Worm (Caenorhabditis elegans) whole organism, L3 larva: ENCODE measurements around the gene srbc-7.

Experiments used
- R02D3.7 ChIP-seq: fragments of 150-350 bp; optimal IDR thresholded peaks from 2 replicates; lab custom pipeline; 2014; ENCODE audit warnings: missing biosample characterization, missing genetic modification characterization
- ceh-82 ChIP-seq: fragments of 150-350 bp; optimal IDR thresholded peaks from 2 replicates; lab custom pipeline; 2014; ENCODE audit warnings: missing biosample characterization, missing genetic modification characterization
- ceh-9 ChIP-seq: sonication (generic microtip); optimal IDR thresholded peaks from 2 replicates; lab custom pipeline; 2018; ENCODE audit warnings: missing biosample characterization, missing genetic modification characterization
- eor-1 ChIP-seq, 2 experiments: fragments of 150-350 bp; optimal IDR thresholded peaks; 2 replicates each; lab custom pipeline; 2014 to 2018; ENCODE audit warnings: missing biosample characterization in 2 of 2, missing genetic modification characterization in 2 of 2
- fkh-10 ChIP-seq: sonication (generic microtip); optimal IDR thresholded peaks from 2 replicates; lab custom pipeline; 2017; ENCODE audit warnings: missing biosample characterization, missing genetic modification reagents, missing genetic modification characterization
- fos-1 ChIP-seq: fragments of 150-350 bp; optimal IDR thresholded peaks from 2 replicates; lab custom pipeline; 2014; ENCODE audit warnings: missing biosample characterization, missing genetic modification characterization
- lin-39 ChIP-seq: fragments of 150-350 bp; optimal IDR thresholded peaks from 2 replicates; lab custom pipeline; 2018; ENCODE audit warnings: missing biosample characterization, missing genetic modification reagents, missing genetic modification characterization
- nhr-12 ChIP-seq: fragments of 150-350 bp; optimal IDR thresholded peaks from 2 replicates; lab custom pipeline; 2014; ENCODE audit warnings: missing biosample characterization, missing genetic modification characterization
- nhr-237 ChIP-seq: fragments of 150-350 bp; optimal IDR thresholded peaks from 2 replicates; lab custom pipeline; 2014; ENCODE audit warnings: missing biosample characterization, missing genetic modification characterization
- nhr-28 ChIP-seq: fragments of 150-350 bp; optimal IDR thresholded peaks from 2 replicates; lab custom pipeline; 2014; ENCODE audit warnings: missing biosample characterization, missing genetic modification characterization
- nhr-67 ChIP-seq: fragments of 150-350 bp; optimal IDR thresholded peaks from 2 replicates; lab custom pipeline; 2014; ENCODE audit warnings: missing biosample characterization, missing genetic modification characterization
- nhr-76 ChIP-seq: fragments of 150-350 bp; sonication (generic microtip); optimal IDR thresholded peaks from 5 replicates; lab custom pipeline; 2014; ENCODE audit warnings: missing biosample characterization, missing genetic modification characterization
- snpc-4 ChIP-seq: fragments of 150-350 bp; optimal IDR thresholded peaks from 2 replicates; lab custom pipeline; 2014; ENCODE audit warnings: missing biosample characterization, missing genetic modification characterization
- ztf-4 ChIP-seq: fragments of 150-350 bp; optimal IDR thresholded peaks from 2 replicates; lab custom pipeline; 2014; ENCODE audit warnings: missing biosample characterization, missing genetic modification characterization

- TF ChIP-seq snpc-4 (tag; lab: Kevin White, UChicago) (no peak), nhr-12 (no peak), nhr-76 (tag; lab: Kevin White, UChicago) (no peak), fos-1 (no peak), nhr-28 (tag; lab: Kevin White, UChicago) (no peak), ztf-4 (tag; lab: Kevin White, UChicago) (no peak), R02D3.7 (tag; lab: Kevin White, UChicago) (no peak), lin-39 (tag; lab: Kevin White, UChicago) (no peak), fkh-10 (GFP tag; lab: Kevin White, UChicago) (no peak), nhr-237 (no peak), nhr-67 (tag; lab: Kevin White, UChicago) (no peak), eor-1 (tag; optimal IDR thresholded peaks at IDR 0.05; lab: Kevin White, UChicago) (no peak), ceh-82 (no peak), ceh-9 (no peak)
Measured at ce11 chrV:7495189-7495588, 7.8 kb upstream of the srbc-7 start, which contains the start of gene srbc-11.
